Fruit fly (Drosophila melanogaster) whole organism, prepupa: ENCODE results near the gene Fmr1.

Experiments used
- Blimp-1 ChIP-seq: fragments of 200-800 bp; sonication (Bioruptor generic); optimal IDR thresholded peaks from 3 replicates; lab custom pipeline; 2017; ENCODE audit warnings: missing biosample characterization, missing genetic modification characterization, mild to moderate bottlenecking, moderate library complexity, missing genetic modification reagents
- CG11294 ChIP-seq: fragments of 200-800 bp; sonication (Bioruptor generic); IDR thresholded peaks from 2 replicates; pipeline ENCODE4 v1.3.6; 2022; ENCODE audit warnings: missing biosample characterization, missing genetic modification characterization
- CG11762 ChIP-seq: fragments of 200-800 bp; sonication (Bioruptor generic); optimal IDR thresholded peaks from 3 replicates; lab custom pipeline; 2016; ENCODE audit warnings: missing biosample characterization, missing genetic modification characterization; ENCODE audit not compliant: insufficient read depth
- CG11902 ChIP-seq: fragments of 200-800 bp; sonication (Bioruptor generic); optimal IDR thresholded peaks from 3 replicates; lab custom pipeline; 2016; ENCODE audit warnings: missing biosample characterization, missing genetic modification characterization
- CG15336 ChIP-seq: fragments of 200-800 bp; sonication (Bioruptor generic); IDR thresholded peaks from 2 replicates; pipeline ENCODE4 v1.3.6; 2022; ENCODE audit warnings: missing biosample characterization, missing genetic modification characterization
- CG16779 ChIP-seq: fragments of 200-800 bp; sonication (Bioruptor generic); optimal IDR thresholded peaks from 3 replicates; lab custom pipeline; 2017; ENCODE audit warnings: missing biosample characterization, mild to moderate bottlenecking, missing genetic modification characterization
- CG3919 ChIP-seq: fragments of 200-800 bp; sonication (Bioruptor generic); optimal IDR thresholded peaks from 3 replicates; lab custom pipeline; 2016; ENCODE audit warnings: missing biosample characterization, missing genetic modification characterization
- CG6276 ChIP-seq: fragments of 200-800 bp; sonication (Bioruptor generic); optimal IDR thresholded peaks from 2 replicates; lab custom pipeline; 2017; ENCODE audit warnings: missing biosample characterization, mild to moderate bottlenecking, missing genetic modification characterization
- CG6792 ChIP-seq: fragments of 200-800 bp; sonication (Bioruptor generic); optimal IDR thresholded peaks from 3 replicates; lab custom pipeline; 2016; ENCODE audit warnings: missing biosample characterization, missing genetic modification characterization
- CG7368 ChIP-seq: fragments of 200-800 bp; sonication (Bioruptor generic); optimal IDR thresholded peaks from 3 replicates; lab custom pipeline; 2016; ENCODE audit warnings: missing biosample characterization, missing genetic modification characterization
- CG8119 ChIP-seq: fragments of 200-800 bp; sonication (Bioruptor generic); IDR thresholded peaks from 3 replicates; pipeline ENCODE4 v1.3.6; 2022; ENCODE audit warnings: missing biosample characterization, missing genetic modification characterization
- CG8319 ChIP-seq: fragments of 200-800 bp; sonication (Bioruptor generic); optimal IDR thresholded peaks from 3 replicates; lab custom pipeline; 2016; ENCODE audit warnings: missing biosample characterization, missing genetic modification characterization
- CG9139 ChIP-seq: fragments of 200-800 bp; sonication (Bioruptor generic); optimal IDR thresholded peaks from 3 replicates; lab custom pipeline; 2017; ENCODE audit warnings: missing biosample characterization, mild to moderate bottlenecking, missing genetic modification characterization
- Eip78C ChIP-seq: fragments of 200-800 bp; sonication (Bioruptor generic); peaks from one replicate; lab custom pipeline; 2016; ENCODE audit warnings: missing biosample characterization, missing genetic modification characterization
- Eip93F ChIP-seq: fragments of 200-800 bp; sonication (Bioruptor generic); optimal IDR thresholded peaks from 2 replicates; lab custom pipeline; 2016; ENCODE audit warnings: missing biosample characterization, mild to moderate bottlenecking, missing genetic modification characterization
- Ets96B ChIP-seq: fragments of 200-800 bp; optimal IDR thresholded peaks from 2 replicates; lab custom pipeline; 2019; ENCODE audit warnings: missing biosample characterization, mild to moderate bottlenecking, missing genetic modification characterization, moderate library complexity
- Gug ChIP-seq: fragments of 200-800 bp; sonication (Bioruptor generic); IDR thresholded peaks from 2 replicates; pipeline ENCODE4 v1.3.6; 2022; ENCODE audit warnings: missing biosample characterization, missing genetic modification characterization
- Hr39 ChIP-seq: fragments of 200-800 bp; sonication (Bioruptor generic); optimal IDR thresholded peaks from 2 replicates; lab custom pipeline; 2016; ENCODE audit warnings: missing biosample characterization, missing genetic modification characterization
- Hr4 ChIP-seq: fragments of 200-800 bp; sonication (Bioruptor generic); optimal IDR thresholded peaks from 3 replicates; lab custom pipeline; 2016; ENCODE audit warnings: missing biosample characterization, missing genetic modification characterization
- Lpt ChIP-seq: fragments of 200-800 bp; sonication (Bioruptor generic); optimal IDR thresholded peaks from 3 replicates; lab custom pipeline; 2016; ENCODE audit warnings: missing biosample characterization, missing genetic modification characterization
- OdsH ChIP-seq: fragments of 200-800 bp; sonication (Bioruptor generic); optimal IDR thresholded peaks from 3 replicates; lab custom pipeline; 2016; ENCODE audit warnings: missing biosample characterization, missing genetic modification characterization
- Smox ChIP-seq: fragments of 200-800 bp; sonication (Bioruptor generic); optimal IDR thresholded peaks from 3 replicates; lab custom pipeline; 2016; ENCODE audit warnings: missing biosample characterization, missing genetic modification characterization
- Sox102F ChIP-seq: fragments of 200-800 bp; sonication (Bioruptor generic); optimal IDR thresholded peaks from 2 replicates; lab custom pipeline; 2016; ENCODE audit warnings: missing biosample characterization, mild to moderate bottlenecking, missing genetic modification characterization
- Sox14 ChIP-seq: fragments of 200-800 bp; sonication (Bioruptor generic); optimal IDR thresholded peaks from 3 replicates; lab custom pipeline; 2016; ENCODE audit warnings: missing biosample characterization, missing genetic modification characterization
- Sox15 ChIP-seq: fragments of 200-800 bp; sonication (Bioruptor generic); optimal IDR thresholded peaks from 3 replicates; lab custom pipeline; 2016; ENCODE audit warnings: missing biosample characterization, missing genetic modification characterization
- achi ChIP-seq: fragments of 200-800 bp; sonication (Bioruptor generic); optimal IDR thresholded peaks from 3 replicates; lab custom pipeline; 2016; ENCODE audit warnings: missing biosample characterization, missing genetic modification characterization
- dac ChIP-seq: fragments of 200-800 bp; sonication (Bioruptor generic); optimal IDR thresholded peaks from 2 replicates; lab custom pipeline; 2017; ENCODE audit warnings: missing biosample characterization, mild to moderate bottlenecking, missing genetic modification characterization
- dsx ChIP-seq: fragments of 200-800 bp; optimal IDR thresholded peaks from 3 replicates; lab custom pipeline; 2019; ENCODE audit warnings: missing biosample characterization, mild to moderate bottlenecking, missing genetic modification characterization, moderate library complexity; ENCODE audit not compliant: poor library complexity, severe bottlenecking
- eg ChIP-seq: fragments of 200-800 bp; sonication (Bioruptor generic); IDR thresholded peaks from 3 replicates; pipeline ENCODE4 v1.3.6; 2022; ENCODE audit warnings: missing biosample characterization, missing genetic modification characterization
- esn ChIP-seq: fragments of 200-800 bp; sonication (Bioruptor generic); optimal IDR thresholded peaks from 2 replicates; lab custom pipeline; 2016; ENCODE audit warnings: missing biosample characterization, mild to moderate bottlenecking, missing genetic modification characterization, moderate library complexity
- fd85E ChIP-seq: fragments of 200-800 bp; sonication (Bioruptor generic); optimal IDR thresholded peaks from 3 replicates; lab custom pipeline; 2016; ENCODE audit warnings: missing biosample characterization, missing genetic modification characterization
- fkh ChIP-seq: fragments of 200-800 bp; sonication (Bioruptor generic); optimal IDR thresholded peaks from 3 replicates; lab custom pipeline; 2017; ENCODE audit warnings: missing biosample characterization, mild to moderate bottlenecking, missing genetic modification characterization, moderate library complexity
- lz ChIP-seq: fragments of 200-800 bp; sonication (Bioruptor generic); optimal IDR thresholded peaks from 3 replicates; lab custom pipeline; 2016; ENCODE audit warnings: missing biosample characterization, missing genetic modification characterization
- net ChIP-seq: fragments of 200-800 bp; sonication (Bioruptor generic); optimal IDR thresholded peaks from 3 replicates; lab custom pipeline; 2016; ENCODE audit warnings: missing biosample characterization, missing genetic modification characterization
- pdm3 ChIP-seq: fragments of 200-800 bp; sonication (Bioruptor generic); optimal IDR thresholded peaks from 3 replicates; lab custom pipeline; 2016; ENCODE audit warnings: missing biosample characterization, missing genetic modification characterization
- spab ChIP-seq: fragments of 200-800 bp; sonication (Bioruptor generic); optimal IDR thresholded peaks from 2 replicates; lab custom pipeline; 2017; ENCODE audit warnings: missing biosample characterization, mild to moderate bottlenecking, missing genetic modification characterization, missing genetic modification reagents
- ss ChIP-seq, 2 experiments: fragments of 200-800 bp; sonication (Bioruptor generic); optimal IDR thresholded peaks; 2 replicates in 1 of 2; 3 replicates in 1 of 2; lab custom pipeline; 2017 to 2018; ENCODE audit warnings: mild to moderate bottlenecking in 2 of 2, missing biosample characterization in 2 of 2, missing genetic modification characterization in 2 of 2, moderate library complexity in 1 of 2
- svp ChIP-seq: fragments of 200-800 bp; sonication (Bioruptor generic); peaks from one replicate; lab custom pipeline; 2016; ENCODE audit warnings: missing biosample characterization, missing genetic modification characterization
- topi ChIP-seq: fragments of 200-800 bp; sonication (Bioruptor generic); optimal IDR thresholded peaks from 3 replicates; lab custom pipeline; 2016; ENCODE audit warnings: missing biosample characterization, missing genetic modification characterization
- vri ChIP-seq: fragments of 200-800 bp; sonication (Bioruptor generic); optimal IDR thresholded peaks from 3 replicates; lab custom pipeline; 2016; ENCODE audit warnings: missing biosample characterization, mild to moderate bottlenecking, missing genetic modification characterization

The Fmr1 gene

DNA sequence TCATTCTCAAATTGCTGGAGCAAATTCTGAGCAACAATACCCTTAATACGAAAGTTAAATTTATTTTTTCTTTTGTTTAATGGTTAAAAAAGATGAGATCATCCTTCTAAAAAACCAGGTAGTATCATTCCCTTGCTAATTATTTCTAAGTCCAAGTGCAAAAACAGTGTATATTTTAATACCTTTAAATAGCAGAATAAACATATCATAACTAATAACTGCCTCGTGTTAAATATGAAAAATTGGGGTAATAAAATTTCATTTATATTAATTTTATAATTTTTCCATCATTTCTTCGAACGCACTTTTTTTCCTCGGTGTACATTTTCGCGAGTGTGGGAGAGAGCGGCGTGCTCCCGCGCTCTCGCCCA, 1.9 kb upstream of the Fmr1 start (continued):
- TF ChIP-seq OdsH (GFP tag; lab: Kevin White, UChicago) (peak; percentile 35), CG8119 (GFP tag; lab: Robert Waterston, UW) (peak; percentile 48; the same call in 1 of the 3 replicates), Smox (GFP tag; lab: Kevin White, UChicago) (peak; percentile 52), CG15336 (GFP tag; lab: Robert Waterston, UW) (peak; percentile 61), Hr39 (GFP tag; lab: Kevin White, UChicago) (peak; percentile 6), topi (GFP tag; lab: Kevin White, UChicago) (peak; percentile 34), fd85E (no peak), CG11294 (GFP tag; lab: Robert Waterston, UW) (no peak), ss (GFP tag; optimal IDR thresholded peaks at IDR 0.05; lab: Kevin White, UChicago) (no peak), CG6276 (GFP tag; lab: Kevin White, UChicago) (peak; percentile 38), CG16779 (tag; lab: Kevin White, UChicago) (no peak), eg (GFP tag; lab: Robert Waterston, UW) (peak; percentile 70), spab (GFP tag; lab: Kevin White, UChicago) (no peak), svp (GFP tag; lab: Kevin White, UChicago) (no peak), vri (no peak), Blimp-1 (GFP tag; lab: Kevin White, UChicago) (no peak), Hr4 (GFP tag; lab: Kevin White, UChicago) (peak; percentile 61), Eip93F (no peak), CG11902 (GFP tag; lab: Kevin White, UChicago) (no peak), Gug (GFP tag; lab: Robert Waterston, UW) (0 out of 2 replicates have a peak, but pooled peaks have one; percentile 30)

DNA sequence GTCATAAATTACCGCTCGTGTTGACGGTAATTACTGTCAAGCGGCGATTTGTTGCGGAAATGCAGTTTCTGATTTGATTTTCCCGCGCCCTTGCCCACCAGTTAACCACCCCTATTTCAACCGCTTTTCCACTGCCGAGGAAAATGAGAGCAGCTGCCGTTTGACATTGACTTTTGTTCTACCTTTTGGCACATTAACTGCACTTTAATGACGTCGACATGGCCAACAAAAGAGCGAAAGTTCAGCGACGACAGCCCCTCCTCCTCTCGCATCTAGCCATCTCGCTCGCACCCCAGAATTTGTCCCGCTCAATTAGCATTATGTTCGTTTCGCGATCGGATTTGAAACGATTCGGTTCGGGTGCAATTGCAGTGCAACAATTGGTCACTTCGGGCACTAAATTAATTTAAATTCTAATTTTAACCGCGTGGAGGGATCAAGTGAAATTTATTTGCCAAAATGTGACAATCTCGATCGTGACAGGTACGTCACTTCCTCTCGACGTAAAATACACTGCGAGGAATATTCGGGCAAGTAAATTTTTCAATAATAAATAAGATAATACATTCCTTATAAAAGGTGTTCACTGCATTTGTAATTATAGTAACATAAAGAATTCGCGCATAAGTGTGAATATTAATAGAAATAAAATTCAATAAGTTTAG, 1.4 kb upstream of the Fmr1 start:
- TF ChIP-seq CG6792 (GFP tag; lab: Kevin White, UChicago) (no peak), Hr39 (GFP tag; lab: Kevin White, UChicago) (peak; percentile 23)

- no peak for TF ChIP-seq achi
- TF ChIP-seq Ets96B (tag; lab: Kevin White, UChicago), result no peak
- peak; percentile 42 for TF ChIP-seq Sox14 (GFP tag; lab: Kevin White, UChicago)
- TF ChIP-seq spab (GFP tag; lab: Kevin White, UChicago), result no peak
- TF ChIP-seq CG6276 (GFP tag; lab: Kevin White, UChicago), result no peak
- TF ChIP-seq esn (GFP tag; lab: Kevin White, UChicago), result no peak
- TF ChIP-seq fkh, result peak; percentile 40
- no peak for TF ChIP-seq Blimp-1 (GFP tag; lab: Kevin White, UChicago)
- no peak for TF ChIP-seq CG11762 (GFP tag; lab: Kevin White, UChicago)
- peak; percentile 21 for TF ChIP-seq dsx (GFP tag; lab: Kevin White, UChicago)
- TF ChIP-seq Eip78C (GFP tag; lab: Kevin White, UChicago), result peak; percentile 32
- no peak; the same call in 1 of the 2 replicates for TF ChIP-seq CG15336 (GFP tag; lab: Robert Waterston, UW)
- TF ChIP-seq CG7368 (GFP tag; lab: Kevin White, UChicago), result no peak
- TF ChIP-seq Eip93F, result peak; percentile 3
- peak; percentile 4; the same call in 1 of the 3 replicates for TF ChIP-seq eg (GFP tag; lab: Robert Waterston, UW)
- peak; percentile 10 for TF ChIP-seq topi (GFP tag; lab: Kevin White, UChicago)
- TF ChIP-seq CG8319 (GFP tag; lab: Kevin White, UChicago), result no peak
- no peak for TF ChIP-seq Lpt (GFP tag; lab: Kevin White, UChicago)
- TF ChIP-seq svp (GFP tag; lab: Kevin White, UChicago), result no peak
- TF ChIP-seq pdm3, result no peak
- peak; percentile 25 for TF ChIP-seq net (GFP tag; lab: Kevin White, UChicago)
- TF ChIP-seq ss (GFP tag; optimal IDR thresholded peaks at IDR 0.05; lab: Kevin White, UChicago), result peak in 1 of 2 experiments; percentile 56
- TF ChIP-seq CG9139 (GFP tag; lab: Kevin White, UChicago), result no peak
- no peak for TF ChIP-seq Sox15 (GFP tag; lab: Kevin White, UChicago)
- TF ChIP-seq CG8119 (GFP tag; lab: Robert Waterston, UW), result peak; percentile 44; the same call in 1 of the 3 replicates
- TF ChIP-seq vri, result no peak
- peak; percentile 40 for TF ChIP-seq CG16779 (tag; lab: Kevin White, UChicago)
- peak; percentile 35 for TF ChIP-seq fd85E
- TF ChIP-seq CG3919 (GFP tag; lab: Kevin White, UChicago), result no peak
- no peak for TF ChIP-seq dac
- TF ChIP-seq Hr4 (GFP tag; lab: Kevin White, UChicago), result no peak
- no peak for TF ChIP-seq lz (GFP tag; lab: Kevin White, UChicago)
- TF ChIP-seq CG11902 (GFP tag; lab: Kevin White, UChicago), result no peak
- TF ChIP-seq Sox102F (GFP tag; lab: Kevin White, UChicago), result no peak
Observed at dm6 chr3R:10109212-10109880, 575 bp downstream of the Fmr1 start.
